Worm (Caenorhabditis elegans): ENCODE results near the gene K08F4.3.

K08F4.3 gene

ce11 chrIV:10126544-10126943 lies 2.5 kb upstream of the K08F4.3 start, which contains the start of gene ctf-18:
Gene ctf-18 (minus strand): TSS chrIV:10126644.
- TF ChIP-seq zag-1 (tag; optimal IDR thresholded peaks at IDR 0.05) (no peak), elt-2 (tag; optimal IDR thresholded peaks at IDR 0.05) (no peak), aly-2 (tag; optimal IDR thresholded peaks at IDR 0.05) (no peak), egl-27 (tag; optimal IDR thresholded peaks at IDR 0.05) (no peak), hmg-11 (tag; optimal IDR thresholded peaks at IDR 0.05) (no peak), fos-1 (tag; optimal IDR thresholded peaks at IDR 0.05) (no peak), mdl-1 (tag; optimal IDR thresholded peaks at IDR 0.05) (no peak), ceh-9 (tag; optimal IDR thresholded peaks at IDR 0.05) (no peak), ceh-82 (tag; optimal IDR thresholded peaks at IDR 0.05) (no peak), nfya-1 (tag; optimal IDR thresholded peaks at IDR 0.05; ENCODE audit: insufficient read depth) (no peak), nhr-28 (tag; optimal IDR thresholded peaks at IDR 0.05) (no peak), nhr-76 (tag; optimal IDR thresholded peaks at IDR 0.05) (no peak), unc-62 (GFP tag; optimal IDR thresholded peaks at IDR 0.05) (no peak), skn-1 (tag; optimal IDR thresholded peaks at IDR 0.05) (no peak), pqm-1 (tag; optimal IDR thresholded peaks at IDR 0.05) (no peak), sea-2 (GFP tag; optimal IDR thresholded peaks at IDR 0.05) (no peak), tbx-2 (tag; optimal IDR thresholded peaks at IDR 0.05) (no peak)

ce11 chrIV:10128446-10128845 lies 611 bp upstream of the K08F4.3 start:
- TF ChIP-seq jun-1 (tag; optimal IDR thresholded peaks at IDR 0.05) (no peak), eor-1 (tag; optimal IDR thresholded peaks at IDR 0.05) (no peak), elt-1 (tag; optimal IDR thresholded peaks at IDR 0.05) (no peak), pqm-1 (tag; optimal IDR thresholded peaks at IDR 0.05) (no peak), lsy-12 (tag; optimal IDR thresholded peaks at IDR 0.05) (no peak), nhr-67 (tag; optimal IDR thresholded peaks at IDR 0.05) (no peak), sea-2 (GFP tag; optimal IDR thresholded peaks at IDR 0.05) (no peak), fkh-2 (tag; optimal IDR thresholded peaks at IDR 0.05) (no peak), egl-5 (tag; optimal IDR thresholded peaks at IDR 0.05) (no peak), mdl-1 (tag; optimal IDR thresholded peaks at IDR 0.05) (no peak), mml-1 (tag; optimal IDR thresholded peaks at IDR 0.05) (no peak), elt-3 (tag; optimal IDR thresholded peaks at IDR 0.05) (no peak), elt-2 (tag; optimal IDR thresholded peaks at IDR 0.05) (no peak)

- TF ChIP-seq eor-1 (tag; optimal IDR thresholded peaks at IDR 0.05) (no peak), aly-2 (tag; optimal IDR thresholded peaks at IDR 0.05) (no peak), nhr-11 (tag; optimal IDR thresholded peaks at IDR 0.05) (no peak), elt-3 (tag; optimal IDR thresholded peaks at IDR 0.05) (no peak), nhr-23 (tag; optimal IDR thresholded peaks at IDR 0.05) (no peak), nhr-25 (tag; optimal IDR thresholded peaks at IDR 0.05) (no peak), pha-4 (tag; optimal IDR thresholded peaks at IDR 0.05) (no peak), ama-1 (optimal IDR thresholded peaks at IDR 0.05) (no peak), ceh-16 (tag; optimal IDR thresholded peaks at IDR 0.05) (no peak)
Measured at ce11 chrIV:10129957-10130356, 900 bp downstream of the K08F4.3 start, which contains the start of gene glt-3. Gene glt-3 (plus strand): TSS chrIV:10130257.

ce11 chrIV:10135817-10136216 lies 6.8 kb downstream of the K08F4.3 start, which contains the start of gene K08F4.5:
Gene K08F4.5 (minus strand): TSS chrIV:10135917.
- TF ChIP-seq nhr-11 (tag; optimal IDR thresholded peaks at IDR 0.05) (no peak), nhr-28 (tag; optimal IDR thresholded peaks at IDR 0.05) (no peak), ama-1 (optimal IDR thresholded peaks at IDR 0.05) (no peak), elt-1 (tag; optimal IDR thresholded peaks at IDR 0.05) (no peak), tbx-2 (tag; optimal IDR thresholded peaks at IDR 0.05) (no peak), nhr-23 (tag; optimal IDR thresholded peaks at IDR 0.05) (no peak), unc-62 (GFP tag; optimal IDR thresholded peaks at IDR 0.05) (no peak), nhr-67 (tag; optimal IDR thresholded peaks at IDR 0.05) (no peak), snpc-4 (tag; optimal IDR thresholded peaks at IDR 0.05) (no peak), jun-1 (tag; optimal IDR thresholded peaks at IDR 0.05) (no peak), ztf-4 (tag; optimal IDR thresholded peaks at IDR 0.05) (no peak), ceh-82 (tag; optimal IDR thresholded peaks at IDR 0.05) (no peak), nhr-12 (tag; optimal IDR thresholded peaks at IDR 0.05) (no peak), daf-12 (tag; optimal IDR thresholded peaks at IDR 0.05) (no peak), fkh-2 (tag; optimal IDR thresholded peaks at IDR 0.05) (no peak), sea-2 (GFP tag; optimal IDR thresholded peaks at IDR 0.05) (no peak), egl-27 (tag; optimal IDR thresholded peaks at IDR 0.05) (no peak), nhr-77 (tag; optimal IDR thresholded peaks at IDR 0.05) (no peak), fos-1 (tag; optimal IDR thresholded peaks at IDR 0.05) (no peak), lin-39 (tag; optimal IDR thresholded peaks at IDR 0.05) (no peak)
